Worm (Caenorhabditis elegans) whole organism, L4 larva: Measurements from ENCODE around the gene F56C9.10.

Experiments used
- F49E8.2 ChIP-seq: sonication (generic microtip); optimal IDR thresholded peaks from 2 replicates; lab custom pipeline; 2016; ENCODE audit warnings: missing compliant biosample characterization, mild to moderate bottlenecking, missing genetic modification characterization, borderline replicate concordance
- R02D3.7 ChIP-seq: fragments of 150-350 bp; sonication (generic microtip); optimal IDR thresholded peaks from 3 replicates; lab custom pipeline; 2014; ENCODE audit warnings: missing biosample characterization, missing genetic modification characterization
- T26A8.4 ChIP-seq: fragments of 200-800 bp; sonication (Bioruptor generic); IDR thresholded peaks from 2 replicates; pipeline ENCODE4 v1.3.6; 2022; ENCODE audit warnings: missing genetic modification characterization, missing compliant biosample characterization
- Y105C5A.15 ChIP-seq: fragments of 200-800 bp; sonication (Bioruptor generic); IDR thresholded peaks from 2 replicates; pipeline ENCODE4 v1.3.6; 2022; ENCODE audit warnings: missing genetic modification characterization, missing compliant biosample characterization
- Y5F2A.4 ChIP-seq: fragments of 200-800 bp; sonication (Bioruptor generic); optimal IDR thresholded peaks from 2 replicates; lab custom pipeline; 2018; ENCODE audit warnings: mild to moderate bottlenecking, missing genetic modification characterization, missing compliant biosample characterization
- arid-1 ChIP-seq: fragments of 200-800 bp; sonication (Bioruptor generic); conservative IDR thresholded peaks from 2 replicates; pipeline ENCODE4 v1.3.6; 2022; ENCODE audit warnings: missing genetic modification reagents, missing genetic modification characterization, missing compliant biosample characterization
- attf-4 ChIP-seq: sonication (generic microtip); optimal IDR thresholded peaks from 3 replicates; lab custom pipeline; 2017; ENCODE audit warnings: missing biosample characterization, missing genetic modification characterization
- ceh-20 ChIP-seq: fragments of 200-800 bp; sonication (Bioruptor generic); IDR thresholded peaks from 2 replicates; pipeline ENCODE4 v1.3.6; 2022; ENCODE audit warnings: missing genetic modification reagents, missing genetic modification characterization, missing compliant biosample characterization
- ceh-28 ChIP-seq: fragments of 150-350 bp; optimal IDR thresholded peaks from 2 replicates; lab custom pipeline; 2014; ENCODE audit warnings: missing biosample characterization, missing genetic modification reagents, missing genetic modification characterization
- ceh-62 ChIP-seq: sonication (generic microtip); optimal IDR thresholded peaks from 2 replicates; lab custom pipeline; 2017; ENCODE audit warnings: missing biosample characterization, missing genetic modification characterization
- ces-1 ChIP-seq: fragments of 150-350 bp; sonication (generic microtip); optimal IDR thresholded peaks from 4 replicates; lab custom pipeline; 2014; ENCODE audit warnings: missing biosample characterization, missing genetic modification reagents, missing genetic modification characterization
- daf-12 ChIP-seq: fragments of 150-350 bp; optimal IDR thresholded peaks from 2 replicates; lab custom pipeline; 2014; ENCODE audit warnings: missing biosample characterization, missing genetic modification reagents, missing genetic modification characterization
- daf-16 ChIP-seq, 3 experiments: sonication (generic microtip); optimal IDR thresholded peaks; 2 replicates each; lab custom pipeline; 2016 to 2017; ENCODE audit warnings: missing genetic modification characterization in 3 of 3, missing genetic modification reagents in 3 of 3, mild to moderate bottlenecking in 2 of 3, missing compliant biosample characterization in 2 of 3, missing biosample characterization in 1 of 3, moderate library complexity in 1 of 3
- dmd-6 ChIP-seq: fragments of 200-800 bp; sonication (Bioruptor generic); IDR thresholded peaks from 2 replicates; pipeline ENCODE4 v1.3.6; 2022; ENCODE audit warnings: missing genetic modification reagents, missing genetic modification characterization, missing compliant biosample characterization
- duxl-1 ChIP-seq: sonication (generic microtip); optimal IDR thresholded peaks from 2 replicates; lab custom pipeline; 2016; ENCODE audit warnings: mild to moderate bottlenecking, missing genetic modification characterization, moderate library complexity, missing compliant biosample characterization; ENCODE audit not compliant: poor library complexity
- dve-1 ChIP-seq: sonication (generic microtip); optimal IDR thresholded peaks from 2 replicates; lab custom pipeline; 2017; ENCODE audit warnings: antibody characterized with exemption, mild to moderate bottlenecking, missing genetic modification characterization, missing compliant biosample characterization; ENCODE audit not compliant: insufficient read depth
- hlh-11 ChIP-seq: fragments of 200-800 bp; sonication (Bioruptor generic); optimal IDR thresholded peaks from 2 replicates; lab custom pipeline; 2018; ENCODE audit warnings: mild to moderate bottlenecking, missing genetic modification characterization, missing compliant biosample characterization
- hlh-30 ChIP-seq: sonication (generic microtip); optimal IDR thresholded peaks from 2 replicates; lab custom pipeline; 2017; ENCODE audit warnings: antibody characterized with exemption, mild to moderate bottlenecking, missing genetic modification characterization, missing compliant biosample characterization; ENCODE audit not compliant: insufficient read depth
- hmg-1.1 ChIP-seq: fragments of 200-800 bp; sonication (Bioruptor generic); IDR thresholded peaks from 2 replicates; pipeline ENCODE4 v1.3.6; 2022; ENCODE audit warnings: missing genetic modification reagents, missing genetic modification characterization, missing compliant biosample characterization
- lin-1 ChIP-seq: fragments of 200-800 bp; sonication (Bioruptor generic); IDR thresholded peaks from 2 replicates; pipeline ENCODE4 v1.3.6; 2022; ENCODE audit warnings: missing genetic modification reagents, missing genetic modification characterization, missing compliant biosample characterization
- lin-13 ChIP-seq: fragments of 150-350 bp; optimal IDR thresholded peaks from 2 replicates; lab custom pipeline; 2014; ENCODE audit warnings: missing biosample characterization, missing genetic modification reagents, missing genetic modification characterization
- lin-38 ChIP-seq: fragments of 200-800 bp; sonication (Bioruptor generic); IDR thresholded peaks from 2 replicates; pipeline ENCODE4 v1.3.6; 2022; ENCODE audit warnings: missing genetic modification reagents, missing genetic modification characterization, missing compliant biosample characterization
- lir-3 ChIP-seq: sonication (generic microtip); optimal IDR thresholded peaks from 2 replicates; lab custom pipeline; 2016; ENCODE audit warnings: mild to moderate bottlenecking, missing genetic modification characterization, missing compliant biosample characterization
- lsy-2 ChIP-seq, 2 experiments: fragments of 150-350 bp in 1 of 2; sonication (generic microtip) in 1 of 2; optimal IDR thresholded peaks; 2 replicates each; lab custom pipeline; 2014 to 2017; ENCODE audit warnings: missing biosample characterization in 2 of 2, missing genetic modification characterization in 2 of 2
- mdt-29 ChIP-seq: fragments of 200-800 bp; sonication (Bioruptor generic); IDR thresholded peaks from 2 replicates; pipeline ENCODE4 v1.3.6; 2022; ENCODE audit warnings: missing genetic modification reagents, missing genetic modification characterization, missing compliant biosample characterization
- mep-1 ChIP-seq: fragments of 150-350 bp; sonication (generic microtip); optimal IDR thresholded peaks from 3 replicates; lab custom pipeline; 2014; ENCODE audit warnings: missing biosample characterization, missing genetic modification characterization
- mes-2 ChIP-seq: sonication (generic microtip); optimal IDR thresholded peaks from 2 replicates; lab custom pipeline; 2016; ENCODE audit warnings: missing genotype, mild to moderate bottlenecking, missing genetic modification characterization, missing compliant biosample characterization; ENCODE audit not compliant: poor library complexity, severe bottlenecking
- mxl-2 ChIP-seq: fragments of 200-800 bp; sonication (Bioruptor generic); conservative IDR thresholded peaks from 2 replicates; pipeline ENCODE4 v1.3.6; 2022; ENCODE audit warnings: missing genetic modification reagents, missing genetic modification characterization, missing compliant biosample characterization
- nhr-25 ChIP-seq: sonication (generic microtip); optimal IDR thresholded peaks from 2 replicates; lab custom pipeline; 2017; ENCODE audit warnings: missing genetic modification characterization, mild to moderate bottlenecking, missing compliant biosample characterization, antibody characterized with exemption, moderate library complexity, borderline replicate concordance; ENCODE audit not compliant: insufficient read depth
- nhr-48 ChIP-seq: sonication (generic microtip); optimal IDR thresholded peaks from 2 replicates; lab custom pipeline; 2016; ENCODE audit warnings: mild to moderate bottlenecking, missing genetic modification characterization, missing compliant biosample characterization
- nhr-6 ChIP-seq: fragments of 150-350 bp; optimal IDR thresholded peaks from 2 replicates; lab custom pipeline; 2014; ENCODE audit warnings: missing biosample characterization, missing genetic modification characterization
- nhr-76 ChIP-seq: fragments of 150-350 bp; optimal IDR thresholded peaks from 2 replicates; lab custom pipeline; 2014; ENCODE audit warnings: missing biosample characterization, missing genetic modification characterization
- snpc-4 ChIP-seq: fragments of 150-350 bp; optimal IDR thresholded peaks from 2 replicates; lab custom pipeline; 2014; ENCODE audit warnings: missing biosample characterization, missing genetic modification characterization
- spr-3 ChIP-seq: fragments of 200-800 bp; sonication (Bioruptor generic); optimal IDR thresholded peaks from 2 replicates; lab custom pipeline; 2018; ENCODE audit warnings: mild to moderate bottlenecking, missing genetic modification characterization, missing compliant biosample characterization
- unc-62 ChIP-seq, 3 experiments: fragments of 150-350 bp in 1 of 3; sonication (generic microtip); optimal IDR thresholded peaks in 2 of 3; peaks in 1 of 3; 1 replicate in 1 of 3; 2 replicates in 2 of 3; lab custom pipeline; 2014 to 2017; ENCODE audit warnings: missing biosample characterization in 3 of 3, missing genetic modification characterization in 3 of 3, missing genetic modification reagents in 3 of 3, missing genotype in 1 of 3
- zfp-2 ChIP-seq: sonication (generic microtip); optimal IDR thresholded peaks from 2 replicates; lab custom pipeline; 2016; ENCODE audit warnings: mild to moderate bottlenecking, missing genetic modification characterization, missing compliant biosample characterization
- zfp-3 ChIP-seq: fragments of 200-800 bp; sonication (Bioruptor generic); conservative IDR thresholded peaks from 2 replicates; pipeline ENCODE4 v1.3.6; 2022; ENCODE audit warnings: missing genetic modification reagents, missing genetic modification characterization, missing compliant biosample characterization

The F56C9.10 gene

ce11 chrIII:7375434-7375833 lies 40.3 kb upstream of the F56C9.10 start (continued):
- TF ChIP-seq lin-1 (GFP tag; lab: Robert Waterston, UW) = 0 out of 2 replicates have a peak, but pooled peaks have one; percentile 38
- no peak for TF ChIP-seq nhr-25 (tag; lab: Kevin White, UChicago)
- no peak for TF ChIP-seq daf-12 (tag; lab: Kevin White, UChicago)
- no peak for TF ChIP-seq nhr-6 (tag; lab: Kevin White, UChicago)
- no peak for TF ChIP-seq mdt-29 (GFP tag; lab: Robert Waterston, UW)
- no peak for TF ChIP-seq nhr-76 (tag; lab: Kevin White, UChicago)
- TF ChIP-seq duxl-1 (tag; lab: Kevin White, UChicago) = no peak
- no peak for TF ChIP-seq snpc-4
- peak; percentile 35 for TF ChIP-seq dve-1 (tag; lab: Kevin White, UChicago)
- TF ChIP-seq mes-2 (tag; lab: Kevin White, UChicago) = peak; percentile 27
- peak; percentile 36; the same call in 1 of the 2 replicates for TF ChIP-seq dmd-6 (GFP tag; lab: Robert Waterston, UW)
- no peak for TF ChIP-seq R02D3.7 (tag; lab: Kevin White, UChicago)
- TF ChIP-seq lin-13 (GFP tag; lab: Kevin White, UChicago) = no peak
- TF ChIP-seq F49E8.2 (tag; lab: Kevin White, UChicago) = no peak
- no peak for TF ChIP-seq arid-1
- TF ChIP-seq Y5F2A.4 (GFP tag; lab: Kevin White, UChicago) = no peak
- TF ChIP-seq ceh-20 = no peak
- no peak for TF ChIP-seq Y105C5A.15 (GFP tag; lab: Robert Waterston, UW)

- TF ChIP-seq ceh-62 (tag; lab: Kevin White, UChicago) (no peak), ces-1 (GFP tag; lab: Kevin White, UChicago) (no peak), lin-38 (GFP tag; lab: Robert Waterston, UW) (0 out of 2 replicates have a peak, but pooled peaks have one; percentile 11), hlh-30 (tag; lab: Kevin White, UChicago) (peak; percentile 87), lsy-2 (tag; optimal IDR thresholded peaks at IDR 0.05; lab: Kevin White, UChicago) (peak in 1 of 2 experiments; percentile 15), dmd-6 (GFP tag; lab: Robert Waterston, UW) (peak; percentile 12; the same call in 1 of the 2 replicates), attf-4 (tag; lab: Kevin White, UChicago) (no peak), mxl-2 (GFP tag; lab: Robert Waterston, UW) (no peak), lir-3 (tag; lab: Kevin White, UChicago) (no peak), zfp-2 (tag; lab: Kevin White, UChicago) (no peak), nhr-48 (tag; lab: Kevin White, UChicago) (no peak), hmg-1.1 (GFP tag; lab: Robert Waterston, UW) (no peak), T26A8.4 (GFP tag; lab: Robert Waterston, UW) (peak; percentile 20; the same call in 1 of the 2 replicates), daf-16 (GFP tag; optimal IDR thresholded peaks at IDR 0.05; lab: Kevin White, UChicago) (no peak), daf-16 (tag; optimal IDR thresholded peaks at IDR 0.05; lab: Kevin White, UChicago) (peak; percentile 3), zfp-3 (GFP tag; lab: Robert Waterston, UW) (0 out of 2 replicates have a peak, but pooled peaks have one; percentile 11), hlh-11 (tag; lab: Kevin White, UChicago) (peak; percentile 37), ceh-28 (tag; lab: Kevin White, UChicago) (no peak), unc-62 (GFP tag; optimal IDR thresholded peaks at IDR 0.05 in 1 of 2; lab: Kevin White, UChicago) (peak in 1 of 2 experiments; percentile 24), unc-62 (tag; optimal IDR thresholded peaks at IDR 0.05; lab: Kevin White, UChicago) (no peak), mep-1 (tag; lab: Kevin White, UChicago) (peak; percentile 9), spr-3 (GFP tag; lab: Kevin White, UChicago) (no peak), snpc-4 (no peak)
Measured at ce11 chrIII:7374681-7375271, 39.7 kb upstream of the F56C9.10 start, which contains the start of gene mml-1. TSS of gene mml-1 (minus strand) at chrIII:7374731.
